Worm (Caenorhabditis elegans) whole organism, L1 larva: ENCODE data around the gene nlp-67.

Experiments used
- ama-1 ChIP-seq: fragments of 150-350 bp; optimal IDR thresholded peaks from 2 replicates; lab custom pipeline; 2014
- jun-1 ChIP-seq: fragments of 150-350 bp; optimal IDR thresholded peaks from 2 replicates; lab custom pipeline; 2014; ENCODE audit warnings: missing biosample characterization, missing genetic modification reagents, missing genetic modification characterization
- lsy-2 ChIP-seq, 2 experiments: fragments of 150-350 bp; optimal IDR thresholded peaks; 2 replicates each; lab custom pipeline; 2014; ENCODE audit warnings: missing biosample characterization in 2 of 2, missing genetic modification characterization in 2 of 2
- nhr-11 ChIP-seq: fragments of 150-350 bp; optimal IDR thresholded peaks from 2 replicates; lab custom pipeline; 2014; ENCODE audit warnings: missing biosample characterization, missing genetic modification characterization
- nhr-20 ChIP-seq: sonication (generic microtip); optimal IDR thresholded peaks from 2 replicates; lab custom pipeline; 2016; ENCODE audit warnings: mild to moderate bottlenecking, missing genetic modification characterization, missing compliant biosample characterization
- nhr-237 ChIP-seq: fragments of 150-350 bp; optimal IDR thresholded peaks from 2 replicates; lab custom pipeline; 2014; ENCODE audit warnings: missing biosample characterization, missing genetic modification characterization
- swsn-7 ChIP-seq: sonication (generic microtip); optimal IDR thresholded peaks from 2 replicates; lab custom pipeline; 2016; ENCODE audit warnings: missing genetic modification characterization, missing compliant biosample characterization
- unc-130 ChIP-seq: fragments of 150-350 bp; optimal IDR thresholded peaks from 2 replicates; lab custom pipeline; 2017; ENCODE audit warnings: missing biosample characterization, missing genetic modification characterization, inconsistent platforms
- unc-86 ChIP-seq: sonication (generic microtip); optimal IDR thresholded peaks from 2 replicates; lab custom pipeline; 2016; ENCODE audit warnings: missing genetic modification characterization, missing compliant biosample characterization

ce11 chrX:16140822-16141221, 43.3 kb upstream of the nlp-67 start:
- TF ChIP-seq unc-86 (no peak), lsy-2 (tag; optimal IDR thresholded peaks at IDR 0.05; lab: Kevin White, UChicago) (no peak), nhr-237 (tag; lab: Kevin White, UChicago) (no peak), jun-1 (tag; lab: Kevin White, UChicago) (no peak), ama-1 (lab: Kevin White, UChicago) (no peak), nhr-20 (tag; lab: Kevin White, UChicago) (no peak), unc-130 (tag; lab: Kevin White, UChicago) (no peak), swsn-7 (tag; lab: Kevin White, UChicago) (no peak), nhr-11 (tag; lab: Kevin White, UChicago) (no peak)
